Worm (Caenorhabditis elegans): ENCODE data around the gene srh-135.

The srh-135 gene

ce11 chrII:10187808-10188207 is 39.1 kb downstream of the srh-135 start, which contains the start of gene srd-2:
srd-2 (minus strand) TSS chrII:10187908.
- TF ChIP-seq unc-62 (GFP tag; optimal IDR thresholded peaks at IDR 0.05) (no peak), lin-32 (GFP tag; optimal IDR thresholded peaks at IDR 0.05) (no peak), M03D4.4 (tag; optimal IDR thresholded peaks at IDR 0.05) (no peak), nhr-28 (tag; optimal IDR thresholded peaks at IDR 0.05) (no peak), hlh-1 (tag; optimal IDR thresholded peaks at IDR 0.05) (no peak), nhr-12 (tag; optimal IDR thresholded peaks at IDR 0.05) (no peak), zip-8 (tag; optimal IDR thresholded peaks at IDR 0.05) (no peak), elt-3 (tag; optimal IDR thresholded peaks at IDR 0.05) (no peak), pha-4 (tag; optimal IDR thresholded peaks at IDR 0.05) (no peak), mep-1 (tag; optimal IDR thresholded peaks at IDR 0.05) (no peak)

ce11 chrII:10182634-10183033 is 44.3 kb downstream of the srh-135 start, which contains the start of gene srd-1:
srd-1 (minus strand) TSS chrII:10182734.
- TF ChIP-seq drap-1 (GFP tag; optimal IDR thresholded peaks at IDR 0.05) (no peak), zip-8 (tag; optimal IDR thresholded peaks at IDR 0.05) (no peak), nhr-237 (tag; optimal IDR thresholded peaks at IDR 0.05) (no peak), mab-5 (tag; optimal IDR thresholded peaks at IDR 0.05) (no peak), flh-1 (GFP tag; optimal IDR thresholded peaks at IDR 0.05) (no peak)
